Fruit fly (Drosophila melanogaster): ENCODE measurements around the gene Tdh.

Gene Tdh

DNA sequence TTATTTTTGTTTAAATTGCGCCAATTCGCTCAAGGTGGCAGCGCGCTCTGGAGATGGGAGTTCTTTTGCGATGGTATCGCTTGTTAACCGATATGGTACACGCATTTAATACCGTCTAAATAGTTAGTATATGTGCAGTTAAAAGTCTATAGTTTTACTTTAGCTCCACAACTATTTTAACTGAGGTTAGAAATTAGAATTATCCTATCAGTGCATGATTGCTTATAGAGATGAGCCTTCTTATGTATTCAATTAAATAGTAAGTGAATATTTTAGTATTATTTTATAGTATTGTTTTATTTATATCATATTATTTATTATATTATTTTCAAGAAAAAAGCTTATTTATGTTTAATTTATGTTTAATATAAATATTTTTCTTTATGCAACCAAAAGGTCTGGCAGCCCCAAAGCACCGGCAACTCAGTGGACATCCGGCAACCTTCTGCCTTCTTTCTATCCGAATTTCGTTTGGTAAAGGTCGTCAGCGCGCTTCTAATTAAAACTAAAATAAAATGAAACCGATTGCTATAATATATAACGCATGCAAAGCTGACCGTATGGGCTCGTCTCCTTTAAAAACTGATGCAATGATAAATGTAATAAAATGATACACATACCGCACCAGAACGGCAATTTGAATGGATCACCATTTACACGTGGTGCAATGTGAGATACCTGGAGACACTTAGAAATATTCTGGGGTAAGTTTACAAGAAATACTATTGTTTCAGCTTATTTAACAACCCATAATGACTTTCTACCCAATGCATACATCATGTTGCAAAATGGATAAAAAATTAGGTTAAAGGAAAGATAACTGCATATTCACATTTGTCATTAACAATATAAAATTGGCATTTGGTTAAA is 13.7 kb upstream of the Tdh start, which contains the start of gene CG5199 (continued):
- peak; percentile 25 for TF ChIP-seq Myb (GFP tag; optimal IDR thresholded peaks at IDR 0.05)
- peak; percentile 24 for TF ChIP-seq Dip3 (GFP tag; optimal IDR thresholded peaks at IDR 0.05)
- TF ChIP-seq CG18619 (GFP tag; optimal IDR thresholded peaks at IDR 0.05), result peak; percentile 55
- peak; percentile 73 for TF ChIP-seq CG10654 (GFP tag; optimal IDR thresholded peaks at IDR 0.05)
- TF ChIP-seq her (GFP tag; optimal IDR thresholded peaks at IDR 0.05), result peak; percentile 13
- peak; percentile 54 for TF ChIP-seq CG4328 (GFP tag; optimal IDR thresholded peaks at IDR 0.05)
- no peak for TF ChIP-seq mirr (GFP tag; optimal IDR thresholded peaks at IDR 0.05)
- no peak for TF ChIP-seq fd64A (GFP tag; optimal IDR thresholded peaks at IDR 0.05)
- TF ChIP-seq lbe (GFP tag; optimal IDR thresholded peaks at IDR 0.05), result peak; percentile 1
- TF ChIP-seq CG13624 (GFP tag; optimal IDR thresholded peaks at IDR 0.05), result no peak
- TF ChIP-seq Doc3 (GFP tag; IDR thresholded peaks at IDR 0.05; ENCODE audit: partially characterized antibody), result peak; percentile 77
- TF ChIP-seq CG7556 (GFP tag; optimal IDR thresholded peaks at IDR 0.05), result peak; percentile 75
- TF ChIP-seq CG14965 (GFP tag; optimal IDR thresholded peaks at IDR 0.05; ENCODE audit: borderline replicate concordance), result no peak
- TF ChIP-seq Nf-YC (tag; optimal IDR thresholded peaks at IDR 0.05), result peak; percentile 75
- TF ChIP-seq tna (GFP tag; IDR thresholded peaks at IDR 0.05; ENCODE audit: partially characterized antibody), result no peak; the same call in 1 of the 2 replicates
- peak; percentile 88 for TF ChIP-seq nmo (GFP tag; optimal IDR thresholded peaks at IDR 0.05)
- no peak for TF ChIP-seq pan (optimal IDR thresholded peaks at IDR 0.05)
- peak in 1 of 2 experiments; percentile 65 for TF ChIP-seq pan (GFP tag; optimal IDR thresholded peaks at IDR 0.05 in 1 of 2, IDR thresholded peaks at IDR 0.05 in 1 of 2)
- peak; percentile 79 for TF ChIP-seq CG31441 (GFP tag; IDR thresholded peaks at IDR 0.05)
- TF ChIP-seq sna (GFP tag; IDR thresholded peaks at IDR 0.05; ENCODE audit: partially characterized antibody), result peak; percentile 60; the same call in 1 of the 2 replicates
- TF ChIP-seq CG11504 (tag; optimal IDR thresholded peaks at IDR 0.05), result peak; percentile 83
- TF ChIP-seq CG15696 (tag; optimal IDR thresholded peaks at IDR 0.05), result peak; percentile 75
- no peak for TF ChIP-seq chm (GFP tag; IDR thresholded peaks at IDR 0.05)
- no peak for TF ChIP-seq Bdp1 (GFP tag; optimal IDR thresholded peaks at IDR 0.05)
- peak; percentile 68; the same call in 2 of the 3 replicates for TF ChIP-seq Mrtf (GFP tag; IDR thresholded peaks at IDR 0.05)
- TF ChIP-seq CG4730 (GFP tag; IDR thresholded peaks at IDR 0.05), result peak; percentile 54
- peak; percentile 54 for TF ChIP-seq NfI (GFP tag; optimal IDR thresholded peaks at IDR 0.05)
- no peak for TF ChIP-seq prd (optimal IDR thresholded peaks at IDR 0.05)
- peak; percentile 85 for TF ChIP-seq prd (GFP tag; IDR thresholded peaks at IDR 0.05)
- peak; percentile 81 for TF ChIP-seq vnd (GFP tag; IDR thresholded peaks at IDR 0.05; ENCODE audit: partially characterized antibody)
- peak; percentile 49 for TF ChIP-seq Antp (GFP tag; optimal IDR thresholded peaks at IDR 0.05)
- TF ChIP-seq CG12071 (GFP tag; optimal IDR thresholded peaks at IDR 0.05), result no peak
- TF ChIP-seq Dip2 (GFP tag; IDR thresholded peaks at IDR 0.05), result no peak
- TF ChIP-seq D19A (tag; optimal IDR thresholded peaks at IDR 0.05), result peak; percentile 49
- peak; percentile 92 for TF ChIP-seq Ets65A (GFP tag)
- peak in 1 of 2 experiments; percentile 56 for TF ChIP-seq Pdp1 (GFP tag; optimal IDR thresholded peaks at IDR 0.05)
- TF ChIP-seq gcm2 (GFP tag; optimal IDR thresholded peaks at IDR 0.05), result no peak
- peak; percentile 42 for TF ChIP-seq slou (GFP tag; optimal IDR thresholded peaks at IDR 0.05)
- peak; percentile 54 for TF ChIP-seq CG13296 (GFP tag; optimal IDR thresholded peaks at IDR 0.05)
- TF ChIP-seq CG3847 (GFP tag; IDR thresholded peaks at IDR 0.05), result peak; percentile 64; the same call in 1 of the 2 replicates
- TF ChIP-seq Sry-δ (GFP tag; optimal IDR thresholded peaks at IDR 0.05), result peak; percentile 89
- no peak for TF ChIP-seq CG5180 (GFP tag; optimal IDR thresholded peaks at IDR 0.05)
- no peak for TF ChIP-seq z (GFP tag; IDR thresholded peaks at IDR 0.05)
- no peak for TF ChIP-seq jumu (GFP tag; optimal IDR thresholded peaks at IDR 0.05)
- peak; percentile 59; the same call in 2 of the 3 replicates for TF ChIP-seq CG7963 (GFP tag; IDR thresholded peaks at IDR 0.05; ENCODE audit: partially characterized antibody)
- no peak for TF ChIP-seq tx (GFP tag; optimal IDR thresholded peaks at IDR 0.05)
- peak; percentile 57 for TF ChIP-seq sug (tag; optimal IDR thresholded peaks at IDR 0.05)
- TF ChIP-seq pum (GFP tag; optimal IDR thresholded peaks at IDR 0.05), result peak; percentile 49
- no peak for TF ChIP-seq trh (GFP tag; optimal IDR thresholded peaks at IDR 0.05)
